Worm (Caenorhabditis elegans) whole organism, midembryonic: ENCODE data around the gene olrn-1.

Experiments
- T22C8.4 ChIP-seq: fragments of 200-800 bp; sonication (Bioruptor generic); IDR thresholded peaks from 2 replicates; pipeline ENCODE4 v1.3.6; 2022; ENCODE audit warnings: missing genetic modification characterization, missing compliant biosample characterization
- cog-1 ChIP-seq: sonication (generic microtip); optimal IDR thresholded peaks from 2 replicates; lab custom pipeline; 2016; ENCODE audit warnings: missing genetic modification characterization, missing compliant biosample characterization
- flt-1 ChIP-seq: fragments of 200-800 bp; sonication (Bioruptor generic); IDR thresholded peaks from 2 replicates; pipeline ENCODE4 v1.3.6; 2022; ENCODE audit warnings: missing genetic modification characterization, missing compliant biosample characterization
- klf-2 ChIP-seq: fragments of 200-800 bp; sonication (Bioruptor generic); conservative IDR thresholded peaks from 2 replicates; pipeline ENCODE4 v1.3.6; 2022; ENCODE audit warnings: missing genetic modification reagents, missing genetic modification characterization, missing compliant biosample characterization
- med-1 ChIP-seq: sonication (generic microtip); optimal IDR thresholded peaks from 2 replicates; lab custom pipeline; 2017; ENCODE audit warnings: missing genetic modification characterization, mild to moderate bottlenecking, missing compliant biosample characterization, antibody characterized with exemption, missing genetic modification reagents; ENCODE audit not compliant: insufficient read depth
- ref-1 ChIP-seq: fragments of 200-800 bp; sonication (Bioruptor generic); conservative IDR thresholded peaks from 2 replicates; pipeline ENCODE4 v1.3.6; 2022; ENCODE audit warnings: missing genetic modification reagents, missing genetic modification characterization, missing compliant biosample characterization
- tab-1 ChIP-seq: fragments of 200-800 bp; sonication (Bioruptor generic); IDR thresholded peaks from 2 replicates; pipeline ENCODE4 v1.3.6; 2022; ENCODE audit warnings: missing genetic modification characterization, missing compliant biosample characterization
- ztf-29 ChIP-seq: fragments of 200-800 bp; sonication (Bioruptor generic); IDR thresholded peaks from 2 replicates; pipeline ENCODE4 v1.3.6; 2022; ENCODE audit warnings: missing genetic modification reagents, missing genetic modification characterization, missing compliant biosample characterization

ce11 chrX:15515798-15516197 lies 21.7 kb upstream of the olrn-1 start:
- TF ChIP-seq ztf-29 (GFP tag; lab: Robert Waterston, UW) (no peak), klf-2 (no peak), ref-1 (no peak), flt-1 (no peak), tab-1 (GFP tag; lab: Robert Waterston, UW) (no peak), med-1 (GFP tag; lab: Kevin White, UChicago) (no peak), T22C8.4 (no peak), cog-1 (tag; lab: Kevin White, UChicago) (no peak)
